Worm (Caenorhabditis elegans) whole organism, L2 larva: ENCODE results near the gene T21D9.2.

ENCODE experiments used
- C34F6.9 ChIP-seq: fragments of 150-350 bp; optimal IDR thresholded peaks from 2 replicates; lab custom pipeline; 2014; ENCODE audit warnings: missing biosample characterization, missing genetic modification characterization
- R02D3.7 ChIP-seq: fragments of 150-350 bp; optimal IDR thresholded peaks from 2 replicates; lab custom pipeline; 2014; ENCODE audit warnings: missing biosample characterization, missing genetic modification characterization
- alr-1 ChIP-seq: fragments of 150-350 bp; optimal IDR thresholded peaks from 2 replicates; lab custom pipeline; 2014; ENCODE audit warnings: missing biosample characterization, missing genetic modification characterization
- aly-2 ChIP-seq: fragments of 150-350 bp; optimal IDR thresholded peaks from 2 replicates; lab custom pipeline; 2014; ENCODE audit warnings: missing biosample characterization, missing genetic modification characterization
- ceh-16 ChIP-seq: fragments of 150-350 bp; optimal IDR thresholded peaks from 2 replicates; lab custom pipeline; 2014; ENCODE audit warnings: missing biosample characterization, missing genetic modification characterization
- crh-2 ChIP-seq: sonication (generic microtip); optimal IDR thresholded peaks from 2 replicates; lab custom pipeline; 2017; ENCODE audit warnings: missing biosample characterization, missing genetic modification characterization
- dmd-4 ChIP-seq: sonication (generic microtip); optimal IDR thresholded peaks from 2 replicates; lab custom pipeline; 2017; ENCODE audit warnings: missing biosample characterization, missing genetic modification characterization
- egl-27 ChIP-seq: sonication (generic microtip); optimal IDR thresholded peaks from 3 replicates; lab custom pipeline; 2017; ENCODE audit warnings: missing biosample characterization, missing genetic modification reagents, missing genetic modification characterization
- elt-1 ChIP-seq: fragments of 150-350 bp; optimal IDR thresholded peaks from 2 replicates; lab custom pipeline; 2014; ENCODE audit warnings: missing biosample characterization, missing genetic modification characterization
- elt-3 ChIP-seq: sonication (generic microtip); optimal IDR thresholded peaks from 2 replicates; lab custom pipeline; 2017; ENCODE audit warnings: missing biosample characterization, missing genetic modification characterization
- fos-1 ChIP-seq: fragments of 150-350 bp; optimal IDR thresholded peaks from 2 replicates; lab custom pipeline; 2014; ENCODE audit warnings: missing biosample characterization, missing genetic modification characterization
- gmeb-1 ChIP-seq: fragments of 150-350 bp; optimal IDR thresholded peaks from 2 replicates; lab custom pipeline; 2014; ENCODE audit warnings: missing biosample characterization, missing genetic modification characterization
- lin-11 ChIP-seq: fragments of 150-350 bp; sonication (generic microtip); optimal IDR thresholded peaks from 2 replicates; lab custom pipeline; 2014; ENCODE audit warnings: missing biosample characterization, missing genetic modification characterization, inconsistent platforms, mixed read lengths
- mab-5 ChIP-seq: fragments of 150-350 bp; optimal IDR thresholded peaks from 2 replicates; lab custom pipeline; 2014; ENCODE audit warnings: missing biosample characterization, missing genetic modification characterization
- mbf-1 ChIP-seq: sonication (generic microtip); optimal IDR thresholded peaks from 2 replicates; lab custom pipeline; 2017; ENCODE audit warnings: missing biosample characterization, missing genetic modification characterization
- mdl-1 ChIP-seq, 2 experiments: fragments of 150-350 bp in 1 of 2; sonication (generic microtip) in 1 of 2; optimal IDR thresholded peaks; 2 replicates each; lab custom pipeline; 2017; ENCODE audit warnings: missing biosample characterization in 2 of 2, missing genetic modification characterization in 2 of 2
- nhr-10 ChIP-seq: sonication (generic microtip); optimal IDR thresholded peaks from 2 replicates; lab custom pipeline; 2017; ENCODE audit warnings: missing biosample characterization, missing genetic modification characterization
- nhr-129 ChIP-seq: fragments of 150-350 bp; optimal IDR thresholded peaks from 2 replicates; lab custom pipeline; 2014; ENCODE audit warnings: missing biosample characterization, missing genetic modification characterization
- nhr-21 ChIP-seq: fragments of 150-350 bp; optimal IDR thresholded peaks from 2 replicates; lab custom pipeline; 2014; ENCODE audit warnings: missing biosample characterization, missing genetic modification characterization
- nhr-23 ChIP-seq: fragments of 150-350 bp; optimal IDR thresholded peaks from 2 replicates; lab custom pipeline; 2014; ENCODE audit warnings: missing biosample characterization, missing genetic modification reagents, missing genetic modification characterization
- nhr-25 ChIP-seq: fragments of 150-350 bp; sonication (generic microtip); optimal IDR thresholded peaks from 3 replicates; lab custom pipeline; 2014; ENCODE audit warnings: missing biosample characterization, missing genetic modification characterization
- peb-1 ChIP-seq: fragments of 150-350 bp; optimal IDR thresholded peaks from 2 replicates; lab custom pipeline; 2014; ENCODE audit warnings: missing biosample characterization, missing genetic modification characterization
- sem-4 ChIP-seq: fragments of 150-350 bp; optimal IDR thresholded peaks from 2 replicates; lab custom pipeline; 2014; ENCODE audit warnings: missing biosample characterization, missing genetic modification reagents, missing genetic modification characterization
- sma-3 ChIP-seq: sonication (generic microtip); optimal IDR thresholded peaks from 2 replicates; lab custom pipeline; 2016; ENCODE audit warnings: missing genetic modification reagents, missing genetic modification characterization, missing compliant biosample characterization
- sma-9 ChIP-seq, 2 experiments: fragments of 150-350 bp in 1 of 2; sonication (generic microtip) in 1 of 2; optimal IDR thresholded peaks; 2 replicates each; lab custom pipeline; 2014 to 2016; ENCODE audit warnings: missing genetic modification characterization in 2 of 2, mild to moderate bottlenecking in 1 of 2, missing biosample characterization in 1 of 2, missing compliant biosample characterization in 1 of 2, missing genetic modification reagents in 1 of 2, moderate library complexity in 1 of 2
- snpc-4 ChIP-seq: fragments of 150-350 bp; optimal IDR thresholded peaks from 2 replicates; lab custom pipeline; 2014; ENCODE audit warnings: missing biosample characterization, missing genetic modification characterization
- unc-55 ChIP-seq: fragments of 150-350 bp; sonication (generic microtip); optimal IDR thresholded peaks from 3 replicates; lab custom pipeline; 2014; ENCODE audit warnings: missing biosample characterization, missing genetic modification reagents, missing genetic modification characterization
- ztf-1 ChIP-seq: fragments of 200-800 bp; sonication (Bioruptor generic); conservative IDR thresholded peaks from 2 replicates; pipeline ENCODE4 v1.3.6; 2022; ENCODE audit warnings: missing genetic modification characterization, missing compliant biosample characterization
- ztf-11 ChIP-seq: sonication (generic microtip); optimal IDR thresholded peaks from 2 replicates; lab custom pipeline; 2017; ENCODE audit warnings: missing biosample characterization, missing genetic modification characterization

The T21D9.2 gene

ce11 chrX:2071392-2072001 lies 25.2 kb downstream of the T21D9.2 start (continued):
- TF ChIP-seq crh-2 (tag; lab: Kevin White, UChicago): peak; percentile 75
- TF ChIP-seq nhr-129: peak; percentile 87
- TF ChIP-seq snpc-4 (tag; lab: Kevin White, UChicago): peak; percentile 48
- TF ChIP-seq mdl-1 (tag; optimal IDR thresholded peaks at IDR 0.05; lab: Kevin White, UChicago): peak; percentile 64 to 87
- TF ChIP-seq nhr-23: no peak
- peak; percentile 62 for TF ChIP-seq sma-3 (GFP tag; lab: Kevin White, UChicago)
- TF ChIP-seq sem-4 (tag; lab: Kevin White, UChicago): peak; percentile 50

- peak; percentile 14 for TF ChIP-seq fos-1 (tag; lab: Kevin White, UChicago)
- no peak for TF ChIP-seq mbf-1 (tag; lab: Kevin White, UChicago)
- TF ChIP-seq gmeb-1 (tag; lab: Kevin White, UChicago): no peak
- TF ChIP-seq elt-3 (tag; lab: Kevin White, UChicago): no peak
- TF ChIP-seq peb-1 (tag; lab: Kevin White, UChicago): no peak
- TF ChIP-seq nhr-10 (tag; lab: Kevin White, UChicago): no peak
- no peak for TF ChIP-seq sem-4 (tag; lab: Kevin White, UChicago)
- peak; percentile 14 for TF ChIP-seq nhr-129
- TF ChIP-seq, all 48 proteins: peak for 2
Observed at ce11 chrX:2070418-2070996, 26.2 kb downstream of the T21D9.2 start, which contains the start of gene acl-4. acl-4 (minus strand) TSS chrX:2070444.

- TF ChIP-seq lin-11 (tag; lab: Kevin White, UChicago) (no peak), sma-9 (GFP tag; optimal IDR thresholded peaks at IDR 0.05; lab: Kevin White, UChicago) (peak; percentile 35), sma-9 (tag; optimal IDR thresholded peaks at IDR 0.05; lab: Kevin White, UChicago) (no peak), nhr-21 (tag; lab: Kevin White, UChicago) (no peak), ztf-1 (GFP tag; lab: Robert Waterston, UW) (no peak), peb-1 (tag; lab: Kevin White, UChicago) (no peak), sem-4 (tag; lab: Kevin White, UChicago) (no peak), R02D3.7 (no peak), fos-1 (tag; lab: Kevin White, UChicago) (peak; percentile 20), ceh-16 (tag; lab: Kevin White, UChicago) (no peak), egl-27 (tag; lab: Kevin White, UChicago) (no peak)
Observed at ce11 chrX:2068294-2068693, 28.4 kb downstream of the T21D9.2 start.

- TF ChIP-seq dmd-4: no peak
- TF ChIP-seq ceh-16 (tag; lab: Kevin White, UChicago): no peak
- no peak for TF ChIP-seq elt-3 (tag; lab: Kevin White, UChicago)
- TF ChIP-seq sem-4 (tag; lab: Kevin White, UChicago): no peak
- TF ChIP-seq mab-5 (tag; lab: Kevin White, UChicago): no peak
- no peak for TF ChIP-seq sma-9 (GFP tag; optimal IDR thresholded peaks at IDR 0.05; lab: Kevin White, UChicago)
- no peak for TF ChIP-seq sma-9 (tag; optimal IDR thresholded peaks at IDR 0.05; lab: Kevin White, UChicago)
- no peak for TF ChIP-seq nhr-25 (tag; lab: Kevin White, UChicago)
- no peak for TF ChIP-seq ztf-11 (tag; lab: Kevin White, UChicago)
- TF ChIP-seq elt-1: no peak
- TF ChIP-seq snpc-4 (tag; lab: Kevin White, UChicago): no peak
- no peak for TF ChIP-seq aly-2 (tag; lab: Kevin White, UChicago)
- no peak for TF ChIP-seq unc-55 (GFP tag; lab: Kevin White, UChicago)
- no peak for TF ChIP-seq alr-1 (tag; lab: Kevin White, UChicago)
- TF ChIP-seq, all 48 proteins: peak for 0
Observed at ce11 chrX:2064730-2065129, 32.0 kb downstream of the T21D9.2 start, which contains the start of gene F49H12.7. F49H12.7 (plus strand) TSS chrX:2065030.

- TF ChIP-seq ceh-16 (tag; lab: Kevin White, UChicago) (no peak), gmeb-1 (tag; lab: Kevin White, UChicago) (no peak), C34F6.9 (tag; lab: Kevin White, UChicago) (no peak), fos-1 (tag; lab: Kevin White, UChicago) (peak; percentile 23)
Observed at ce11 chrX:2051602-2052001, 45.1 kb downstream of the T21D9.2 start, which contains the start of gene Y102A11A.1. Y102A11A.1 (plus strand) TSS chrX:2051824.
